Worm (Caenorhabditis elegans) whole organism, L2 larva: ENCODE data around the gene rol-8.
A peak's percentile ranks its signal among the peaks of the same experiment; 100 is the strongest.

ENCODE experiments used
- C34F6.9 ChIP-seq: fragments of 150-350 bp; optimal IDR thresholded peaks from 2 replicates; lab custom pipeline; 2014; ENCODE audit warnings: missing biosample characterization, missing genetic modification characterization
- F13H6.1 ChIP-seq: sonication (generic microtip); optimal IDR thresholded peaks from 2 replicates; lab custom pipeline; 2016; ENCODE audit warnings: missing genetic modification characterization, missing compliant biosample characterization
- Y55F3AM.14 ChIP-seq: fragments of 200-800 bp; sonication (Bioruptor generic); optimal IDR thresholded peaks from 2 replicates; lab custom pipeline; 2018; ENCODE audit warnings: mild to moderate bottlenecking, missing genetic modification characterization, missing compliant biosample characterization
- ZK546.5 ChIP-seq: sonication (generic microtip); optimal IDR thresholded peaks from 2 replicates; lab custom pipeline; 2017; ENCODE audit warnings: missing biosample characterization, missing genetic modification characterization
- alr-1 ChIP-seq: fragments of 150-350 bp; optimal IDR thresholded peaks from 2 replicates; lab custom pipeline; 2014; ENCODE audit warnings: missing biosample characterization, missing genetic modification characterization
- aly-2 ChIP-seq: fragments of 150-350 bp; optimal IDR thresholded peaks from 2 replicates; lab custom pipeline; 2014; ENCODE audit warnings: missing biosample characterization, missing genetic modification characterization
- ama-1 ChIP-seq: fragments of 150-350 bp; optimal IDR thresholded peaks from 2 replicates; lab custom pipeline; 2018; ENCODE audit warnings: inconsistent platforms
- blmp-1 ChIP-seq: sonication (generic microtip); optimal IDR thresholded peaks from 2 replicates; lab custom pipeline; 2017; ENCODE audit warnings: missing genetic modification characterization, mild to moderate bottlenecking, missing compliant biosample characterization, antibody characterized with exemption, moderate library complexity; ENCODE audit not compliant: insufficient read depth
- ceh-16 ChIP-seq: fragments of 150-350 bp; optimal IDR thresholded peaks from 2 replicates; lab custom pipeline; 2014; ENCODE audit warnings: missing biosample characterization, missing genetic modification characterization
- ceh-82 ChIP-seq: fragments of 150-350 bp; optimal IDR thresholded peaks from 2 replicates; lab custom pipeline; 2014; ENCODE audit warnings: missing biosample characterization, missing genetic modification characterization
- crh-2 ChIP-seq: sonication (generic microtip); optimal IDR thresholded peaks from 2 replicates; lab custom pipeline; 2017; ENCODE audit warnings: missing biosample characterization, missing genetic modification characterization
- dmd-4 ChIP-seq: sonication (generic microtip); optimal IDR thresholded peaks from 2 replicates; lab custom pipeline; 2017; ENCODE audit warnings: missing biosample characterization, missing genetic modification characterization
- egl-27 ChIP-seq: sonication (generic microtip); optimal IDR thresholded peaks from 3 replicates; lab custom pipeline; 2017; ENCODE audit warnings: missing biosample characterization, missing genetic modification reagents, missing genetic modification characterization
- elt-1 ChIP-seq: fragments of 150-350 bp; optimal IDR thresholded peaks from 2 replicates; lab custom pipeline; 2014; ENCODE audit warnings: missing biosample characterization, missing genetic modification characterization
- fos-1 ChIP-seq: fragments of 150-350 bp; optimal IDR thresholded peaks from 2 replicates; lab custom pipeline; 2014; ENCODE audit warnings: missing biosample characterization, missing genetic modification characterization
- gmeb-1 ChIP-seq: fragments of 150-350 bp; optimal IDR thresholded peaks from 2 replicates; lab custom pipeline; 2014; ENCODE audit warnings: missing biosample characterization, missing genetic modification characterization
- lin-11 ChIP-seq: fragments of 150-350 bp; sonication (generic microtip); optimal IDR thresholded peaks from 2 replicates; lab custom pipeline; 2014; ENCODE audit warnings: missing biosample characterization, missing genetic modification characterization, inconsistent platforms, mixed read lengths
- lin-13 ChIP-seq: fragments of 150-350 bp; optimal IDR thresholded peaks from 2 replicates; lab custom pipeline; 2014; ENCODE audit warnings: missing biosample characterization, missing genetic modification reagents, missing genetic modification characterization
- lsy-2 ChIP-seq, 2 experiments: fragments of 150-350 bp in 1 of 2; sonication (generic microtip) in 1 of 2; optimal IDR thresholded peaks; 2 replicates each; lab custom pipeline; 2014 to 2017; ENCODE audit warnings: missing biosample characterization in 2 of 2, missing genetic modification characterization in 2 of 2
- mab-5 ChIP-seq: fragments of 150-350 bp; optimal IDR thresholded peaks from 2 replicates; lab custom pipeline; 2014; ENCODE audit warnings: missing biosample characterization, missing genetic modification characterization
- mbf-1 ChIP-seq: sonication (generic microtip); optimal IDR thresholded peaks from 2 replicates; lab custom pipeline; 2017; ENCODE audit warnings: missing biosample characterization, missing genetic modification characterization
- mdl-1 ChIP-seq, 2 experiments: fragments of 150-350 bp in 1 of 2; sonication (generic microtip) in 1 of 2; optimal IDR thresholded peaks; 2 replicates each; lab custom pipeline; 2017; ENCODE audit warnings: missing biosample characterization in 2 of 2, missing genetic modification characterization in 2 of 2
- nhr-10 ChIP-seq: sonication (generic microtip); optimal IDR thresholded peaks from 2 replicates; lab custom pipeline; 2017; ENCODE audit warnings: missing biosample characterization, missing genetic modification characterization
- nhr-11 ChIP-seq: fragments of 150-350 bp; optimal IDR thresholded peaks from 2 replicates; lab custom pipeline; 2014; ENCODE audit warnings: missing biosample characterization, missing genetic modification characterization
- nhr-12 ChIP-seq: fragments of 150-350 bp; optimal IDR thresholded peaks from 2 replicates; lab custom pipeline; 2014; ENCODE audit warnings: missing biosample characterization, missing genetic modification characterization
- nhr-129 ChIP-seq: fragments of 150-350 bp; optimal IDR thresholded peaks from 2 replicates; lab custom pipeline; 2014; ENCODE audit warnings: missing biosample characterization, missing genetic modification characterization
- nhr-21 ChIP-seq: fragments of 150-350 bp; optimal IDR thresholded peaks from 2 replicates; lab custom pipeline; 2014; ENCODE audit warnings: missing biosample characterization, missing genetic modification characterization
- nhr-23 ChIP-seq: fragments of 150-350 bp; optimal IDR thresholded peaks from 2 replicates; lab custom pipeline; 2014; ENCODE audit warnings: missing biosample characterization, missing genetic modification reagents, missing genetic modification characterization
- nhr-237 ChIP-seq: fragments of 150-350 bp; optimal IDR thresholded peaks from 2 replicates; lab custom pipeline; 2014; ENCODE audit warnings: missing biosample characterization, missing genetic modification characterization
- nhr-25 ChIP-seq: fragments of 150-350 bp; sonication (generic microtip); optimal IDR thresholded peaks from 3 replicates; lab custom pipeline; 2014; ENCODE audit warnings: missing biosample characterization, missing genetic modification characterization
- nhr-6 ChIP-seq: fragments of 150-350 bp; optimal IDR thresholded peaks from 2 replicates; lab custom pipeline; 2014; ENCODE audit warnings: missing biosample characterization, missing genetic modification characterization
- nhr-77 ChIP-seq: fragments of 150-350 bp; optimal IDR thresholded peaks from 2 replicates; lab custom pipeline; 2014; ENCODE audit warnings: missing biosample characterization, missing genetic modification characterization
- sem-4 ChIP-seq: fragments of 150-350 bp; optimal IDR thresholded peaks from 2 replicates; lab custom pipeline; 2014; ENCODE audit warnings: missing biosample characterization, missing genetic modification reagents, missing genetic modification characterization
- sma-3 ChIP-seq: sonication (generic microtip); optimal IDR thresholded peaks from 2 replicates; lab custom pipeline; 2016; ENCODE audit warnings: missing genetic modification reagents, missing genetic modification characterization, missing compliant biosample characterization
- sma-9 ChIP-seq, 2 experiments: fragments of 150-350 bp in 1 of 2; sonication (generic microtip) in 1 of 2; optimal IDR thresholded peaks; 2 replicates each; lab custom pipeline; 2014 to 2016; ENCODE audit warnings: missing genetic modification characterization in 2 of 2, mild to moderate bottlenecking in 1 of 2, missing biosample characterization in 1 of 2, missing compliant biosample characterization in 1 of 2, missing genetic modification reagents in 1 of 2, moderate library complexity in 1 of 2
- snpc-4 ChIP-seq: fragments of 150-350 bp; optimal IDR thresholded peaks from 2 replicates; lab custom pipeline; 2014; ENCODE audit warnings: missing biosample characterization, missing genetic modification characterization
- unc-39 ChIP-seq: fragments of 150-350 bp; optimal IDR thresholded peaks from 2 replicates; lab custom pipeline; 2014; ENCODE audit warnings: missing biosample characterization, missing genetic modification characterization
- unc-55 ChIP-seq: fragments of 150-350 bp; sonication (generic microtip); optimal IDR thresholded peaks from 3 replicates; lab custom pipeline; 2014; ENCODE audit warnings: missing biosample characterization, missing genetic modification reagents, missing genetic modification characterization
- unc-62 ChIP-seq: fragments of 150-350 bp; optimal IDR thresholded peaks from 2 replicates; lab custom pipeline; 2014; ENCODE audit warnings: missing biosample characterization, missing genetic modification reagents, missing genetic modification characterization
- zag-1 ChIP-seq: fragments of 150-350 bp; optimal IDR thresholded peaks from 2 replicates; lab custom pipeline; 2014; ENCODE audit warnings: missing biosample characterization, missing genetic modification characterization
- ztf-1 ChIP-seq: fragments of 200-800 bp; sonication (Bioruptor generic); conservative IDR thresholded peaks from 2 replicates; pipeline ENCODE4 v1.3.6; 2022; ENCODE audit warnings: missing genetic modification characterization, missing compliant biosample characterization
- ztf-4 ChIP-seq: fragments of 150-350 bp; optimal IDR thresholded peaks from 2 replicates; lab custom pipeline; 2014; ENCODE audit warnings: missing biosample characterization, missing genetic modification characterization

The rol-8 gene

DNA sequence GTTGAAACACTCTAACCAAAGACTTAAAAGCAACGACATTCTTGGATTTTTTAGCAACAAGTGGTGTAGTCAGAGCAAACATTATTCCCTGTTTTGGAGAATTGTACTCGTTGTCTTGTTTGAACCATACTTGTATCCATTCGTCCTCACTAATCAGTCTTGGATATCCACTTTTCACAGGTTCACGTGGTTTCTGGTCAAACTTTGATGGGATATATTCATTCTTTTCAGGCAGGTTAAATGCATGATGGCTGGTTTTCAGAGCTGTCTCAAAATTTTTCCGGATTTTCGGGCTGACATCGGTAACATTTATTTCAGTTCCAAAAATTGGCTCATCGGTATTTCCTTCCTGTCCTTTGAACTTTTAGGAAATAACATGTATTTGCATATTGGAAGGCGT, 22.5 kb upstream of the rol-8 start:
- TF ChIP-seq unc-55 = no peak
- TF ChIP-seq, all 48 proteins: peak for 0

DNA sequence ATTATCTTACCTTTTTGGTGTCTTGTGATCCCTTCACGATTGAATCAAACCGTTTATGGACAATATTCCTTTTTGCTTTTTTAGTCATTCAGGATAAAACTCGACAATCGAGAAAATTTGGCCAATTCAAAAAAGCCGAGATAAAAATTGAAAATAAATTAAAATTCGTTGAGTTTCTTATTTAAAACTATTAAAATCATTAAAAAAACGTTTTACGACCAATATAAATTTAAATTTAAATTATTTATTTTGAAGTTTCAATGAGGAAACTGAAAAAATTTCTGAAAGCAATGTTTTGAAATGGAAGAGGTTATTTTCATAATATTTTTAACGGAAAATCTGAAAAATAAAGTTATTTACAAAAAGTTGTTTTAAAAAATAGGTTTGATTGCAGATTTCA, 20.6 kb upstream of the rol-8 start, which contains the start of gene ZK1290.15:
ZK1290.15 (plus strand) TSS at position 301 of the 400 bp plus-strand sequence.
- TF ChIP-seq F13H6.1 (tag; lab: Kevin White, UChicago) (no peak), nhr-21 (tag; lab: Kevin White, UChicago) (no peak), crh-2 (tag; lab: Kevin White, UChicago) (no peak), ceh-16 (tag; lab: Kevin White, UChicago) (no peak), ztf-1 (no peak), lin-11 (tag; lab: Kevin White, UChicago) (no peak), nhr-25 (tag; lab: Kevin White, UChicago) (no peak), unc-55 (no peak), unc-39 (no peak), unc-62 (no peak), dmd-4 (tag; lab: Kevin White, UChicago) (no peak), ama-1 (lab: Kevin White, UChicago) (no peak), snpc-4 (tag; lab: Kevin White, UChicago) (no peak), nhr-12 (no peak), blmp-1 (tag; lab: Kevin White, UChicago) (no peak), mab-5 (no peak), mbf-1 (no peak), lin-13 (GFP tag; lab: Kevin White, UChicago) (no peak), egl-27 (tag; lab: Kevin White, UChicago) (no peak), alr-1 (tag; lab: Kevin White, UChicago) (no peak)

DNA sequence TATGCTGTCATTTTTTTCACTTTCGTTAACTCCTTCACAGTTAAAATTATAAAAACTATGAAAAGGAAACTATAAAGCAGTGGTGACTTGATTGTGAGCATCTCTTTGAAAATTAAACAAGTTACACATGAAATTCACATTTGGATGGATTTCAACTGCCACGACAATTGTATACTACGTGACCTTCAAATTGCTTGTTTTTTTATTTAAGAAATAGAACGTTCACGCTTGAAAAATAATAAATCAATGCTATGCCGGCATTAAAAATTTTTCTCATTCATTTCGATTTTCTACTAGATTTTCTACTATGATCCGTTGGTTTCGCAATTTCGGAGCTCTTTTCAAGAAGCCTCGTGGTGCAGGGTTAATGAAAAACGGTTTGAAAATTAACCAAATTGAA, 18.4 kb upstream of the rol-8 start, which contains the start of the genes ZK1290.7 and rnh-1.1:
ZK1290.7 (minus strand) TSS at position 101 of the 400 bp plus-strand sequence.
rnh-1.1 (plus strand) TSS at position 281 of the 400 bp plus-strand sequence.
- TF ChIP-seq nhr-10 (tag; lab: Kevin White, UChicago) (no peak), F13H6.1 (tag; lab: Kevin White, UChicago) (no peak), nhr-21 (tag; lab: Kevin White, UChicago) (no peak), mdl-1 (tag; optimal IDR thresholded peaks at IDR 0.05; lab: Kevin White, UChicago) (no peak), sma-3 (no peak)

ce11 chrII:7528210-7528609, 15.7 kb upstream of the rol-8 start:
- TF ChIP-seq zag-1 (no peak), sma-3 (peak; percentile 93), nhr-21 (tag; lab: Kevin White, UChicago) (peak; percentile 83), gmeb-1 (tag; lab: Kevin White, UChicago) (peak; percentile 64), ztf-4 (tag; lab: Kevin White, UChicago) (no peak), Y55F3AM.14 (GFP tag; lab: Kevin White, UChicago) (no peak), nhr-129 (peak; percentile 71), crh-2 (tag; lab: Kevin White, UChicago) (peak; percentile 76), nhr-12 (no peak), sma-9 (GFP tag; optimal IDR thresholded peaks at IDR 0.05; lab: Kevin White, UChicago) (peak; percentile 98), sma-9 (tag; optimal IDR thresholded peaks at IDR 0.05; lab: Kevin White, UChicago) (no peak), mdl-1 (tag; optimal IDR thresholded peaks at IDR 0.05; lab: Kevin White, UChicago) (peak in 1 of 2 experiments; percentile 53), elt-1 (no peak), fos-1 (tag; lab: Kevin White, UChicago) (peak; percentile 66), blmp-1 (tag; lab: Kevin White, UChicago) (peak; percentile 87)

- TF ChIP-seq sem-4 (tag; lab: Kevin White, UChicago) (peak; percentile 79), aly-2 (tag; lab: Kevin White, UChicago) (no peak), ama-1 (lab: Kevin White, UChicago) (no peak), nhr-77 (tag; lab: Kevin White, UChicago) (no peak), sma-3 (peak; percentile 97), snpc-4 (tag; lab: Kevin White, UChicago) (peak; percentile 18), fos-1 (tag; lab: Kevin White, UChicago) (peak; percentile 87), lsy-2 (tag; optimal IDR thresholded peaks at IDR 0.05; lab: Kevin White, UChicago) (peak; percentile 28 to 89), nhr-25 (tag; lab: Kevin White, UChicago) (peak; percentile 91), ztf-1 (no peak), ceh-16 (tag; lab: Kevin White, UChicago) (no peak), gmeb-1 (tag; lab: Kevin White, UChicago) (peak; percentile 62), ztf-4 (tag; lab: Kevin White, UChicago) (peak; percentile 84), lin-13 (GFP tag; lab: Kevin White, UChicago) (peak; percentile 47), lin-11 (tag; lab: Kevin White, UChicago) (no peak), nhr-6 (tag; lab: Kevin White, UChicago) (peak; percentile 84), egl-27 (tag; lab: Kevin White, UChicago) (peak; percentile 92), C34F6.9 (tag; lab: Kevin White, UChicago) (peak; percentile 96), ceh-82 (tag; lab: Kevin White, UChicago) (no peak), nhr-21 (tag; lab: Kevin White, UChicago) (peak; percentile 94), sma-9 (GFP tag; optimal IDR thresholded peaks at IDR 0.05; lab: Kevin White, UChicago) (peak; percentile 98), sma-9 (tag; optimal IDR thresholded peaks at IDR 0.05; lab: Kevin White, UChicago) (peak; percentile 18), nhr-11 (no peak), crh-2 (tag; lab: Kevin White, UChicago) (peak; percentile 98), nhr-23 (tag; lab: Kevin White, UChicago) (no peak), nhr-10 (tag; lab: Kevin White, UChicago) (peak; percentile 52), ZK546.5 (tag; lab: Kevin White, UChicago) (no peak), nhr-237 (tag; lab: Kevin White, UChicago) (no peak)
Observed at ce11 chrII:7529078-7529683, 14.7 kb upstream of the rol-8 start, which contains the start of gene ZK1290.5. Gene ZK1290.5, plus strand, starts transcription at chrII:7529643.
